Fruit fly (Drosophila melanogaster) whole organism, embryonic: ENCODE measurements around the gene Dph3.

ENCODE experiments used
- Ada2b ChIP-seq: fragments of 200-800 bp; sonication (Bioruptor generic); IDR thresholded peaks from 2 replicates; pipeline ENCODE4 v1.3.6; 2022; ENCODE audit warnings: missing biosample characterization, missing genetic modification characterization
- C15 ChIP-seq: fragments of 200-800 bp; sonication (Bioruptor generic); IDR thresholded peaks from 3 replicates; pipeline ENCODE4 v1.3.6; 2022; ENCODE audit warnings: missing biosample characterization, missing genetic modification characterization
- CG10209 ChIP-seq: fragments of 200-800 bp; sonication (Bioruptor generic); optimal IDR thresholded peaks from 3 replicates; lab custom pipeline; 2017; ENCODE audit warnings: missing biosample characterization, mild to moderate bottlenecking, missing genetic modification characterization, missing genetic modification reagents
- CG10274 ChIP-seq: fragments of 200-800 bp; sonication (Bioruptor generic); optimal IDR thresholded peaks from 3 replicates; lab custom pipeline; 2017; ENCODE audit warnings: missing biosample characterization, mild to moderate bottlenecking, missing genetic modification characterization
- CG10431 ChIP-seq: fragments of 200-800 bp; sonication (Bioruptor generic); optimal IDR thresholded peaks from 3 replicates; lab custom pipeline; 2018; ENCODE audit warnings: missing biosample characterization, mild to moderate bottlenecking, missing genetic modification characterization
- CG11695 ChIP-seq: fragments of 200-800 bp; sonication (Bioruptor generic); IDR thresholded peaks from 3 replicates; pipeline ENCODE4 v1.3.6; 2022; ENCODE audit warnings: missing biosample characterization, missing genetic modification characterization
- CG11696 ChIP-seq: fragments of 200-800 bp; sonication (Bioruptor generic); IDR thresholded peaks from 2 replicates; pipeline ENCODE4 v1.3.6; 2022; ENCODE audit warnings: missing biosample characterization, missing genetic modification characterization
- CG12104 ChIP-seq: fragments of 200-800 bp; sonication (Bioruptor generic); optimal IDR thresholded peaks from 3 replicates; lab custom pipeline; 2016; ENCODE audit warnings: missing biosample characterization, missing genetic modification characterization
- CG12236 ChIP-seq: fragments of 200-800 bp; sonication (Bioruptor generic); optimal IDR thresholded peaks from 2 replicates; lab custom pipeline; 2016; ENCODE audit warnings: missing biosample characterization, missing genetic modification characterization
- CG12299 ChIP-seq: fragments of 200-800 bp; sonication (Bioruptor generic); optimal IDR thresholded peaks from 2 replicates; lab custom pipeline; 2018; ENCODE audit warnings: missing biosample characterization, mild to moderate bottlenecking, missing genetic modification characterization
- CG14965 ChIP-seq: fragments of 200-800 bp; sonication (Bioruptor generic); optimal IDR thresholded peaks from 2 replicates; lab custom pipeline; 2016; ENCODE audit warnings: missing biosample characterization, missing genetic modification characterization, borderline replicate concordance
- CG15479 ChIP-seq: fragments of 200-800 bp; sonication (Bioruptor generic); optimal IDR thresholded peaks from 3 replicates; lab custom pipeline; 2019; ENCODE audit warnings: missing biosample characterization, mild to moderate bottlenecking, missing genetic modification characterization, moderate library complexity
- CG15601 ChIP-seq: fragments of 200-800 bp; sonication (Bioruptor generic); optimal IDR thresholded peaks from 3 replicates; lab custom pipeline; 2019; ENCODE audit warnings: missing biosample characterization, mild to moderate bottlenecking, missing genetic modification characterization, moderate library complexity
- CG15696 ChIP-seq: fragments of 200-800 bp; sonication (Bioruptor generic); optimal IDR thresholded peaks from 2 replicates; lab custom pipeline; 2019; ENCODE audit warnings: missing biosample characterization, mild to moderate bottlenecking, missing genetic modification characterization, moderate library complexity
- CG1647 ChIP-seq: fragments of 200-800 bp; sonication (Bioruptor generic); optimal IDR thresholded peaks from 3 replicates; lab custom pipeline; 2016; ENCODE audit warnings: missing biosample characterization, missing genetic modification characterization
- CG17328 ChIP-seq: fragments of 200-800 bp; sonication (Bioruptor generic); IDR thresholded peaks from 2 replicates; pipeline ENCODE4 v1.3.6; 2022; ENCODE audit warnings: missing biosample characterization, missing genetic modification characterization
- CG18619 ChIP-seq: fragments of 200-800 bp; sonication (Bioruptor generic); optimal IDR thresholded peaks from 3 replicates; lab custom pipeline; 2017; ENCODE audit warnings: missing biosample characterization, mild to moderate bottlenecking, missing genetic modification characterization
- CG2120 ChIP-seq: fragments of 200-800 bp; sonication (Bioruptor generic); optimal IDR thresholded peaks from 3 replicates; lab custom pipeline; 2016; ENCODE audit warnings: missing biosample characterization, missing genetic modification characterization
- CG31388 ChIP-seq: fragments of 200-800 bp; sonication (Bioruptor generic); optimal IDR thresholded peaks from 2 replicates; lab custom pipeline; 2016; ENCODE audit warnings: missing biosample characterization, missing genetic modification characterization
- CG32532 ChIP-seq: fragments of 200-800 bp; sonication (Bioruptor generic); IDR thresholded peaks from 2 replicates; pipeline ENCODE4 v1.3.6; 2022; ENCODE audit warnings: missing biosample characterization, missing genetic modification characterization
- CG4328 ChIP-seq: fragments of 200-800 bp; sonication (Bioruptor generic); optimal IDR thresholded peaks from 3 replicates; lab custom pipeline; 2017; ENCODE audit warnings: missing biosample characterization, missing genetic modification reagents, missing genetic modification characterization
- CG4360 ChIP-seq: fragments of 200-800 bp; sonication (Bioruptor generic); IDR thresholded peaks from 2 replicates; pipeline ENCODE4 v1.3.6; 2022; ENCODE audit warnings: missing biosample characterization, missing genetic modification characterization
- CG4730 ChIP-seq: fragments of 200-800 bp; sonication (Bioruptor generic); IDR thresholded peaks from 2 replicates; pipeline ENCODE4 v1.3.6; 2022; ENCODE audit warnings: missing biosample characterization, missing genetic modification characterization
- CG4854 ChIP-seq: fragments of 200-800 bp; sonication (Bioruptor generic); optimal IDR thresholded peaks from 2 replicates; lab custom pipeline; 2016; ENCODE audit warnings: missing biosample characterization, missing genetic modification characterization, inconsistent platforms
- CG7357 ChIP-seq: fragments of 200-800 bp; sonication (Bioruptor generic); IDR thresholded peaks from 3 replicates; pipeline ENCODE4 v1.3.6; 2022; ENCODE audit warnings: missing biosample characterization, missing genetic modification characterization
- CG8281 ChIP-seq: fragments of 200-800 bp; sonication (Bioruptor generic); optimal IDR thresholded peaks from 2 replicates; lab custom pipeline; 2018; ENCODE audit warnings: missing biosample characterization, mild to moderate bottlenecking, missing genetic modification characterization, moderate library complexity
- CG9215 ChIP-seq: fragments of 200-800 bp; sonication (Bioruptor generic); IDR thresholded peaks from 2 replicates; pipeline ENCODE4 v1.3.6; 2022; ENCODE audit warnings: missing biosample characterization, missing genetic modification characterization
- D19A ChIP-seq: fragments of 200-800 bp; optimal IDR thresholded peaks from 3 replicates; lab custom pipeline; 2019; ENCODE audit warnings: missing biosample characterization, mild to moderate bottlenecking, missing genetic modification characterization, moderate library complexity
- Deaf1 ChIP-seq: fragments of 200-800 bp; optimal IDR thresholded peaks from 3 replicates; lab custom pipeline; 2019; ENCODE audit warnings: missing biosample characterization, mild to moderate bottlenecking, missing genetic modification characterization, moderate library complexity
- Dip2 ChIP-seq: fragments of 200-800 bp; sonication (Bioruptor generic); IDR thresholded peaks from 2 replicates; pipeline ENCODE4 v1.3.6; 2022; ENCODE audit warnings: missing biosample characterization, missing genetic modification characterization
- Eip74EF ChIP-seq, 2 experiments: fragments of 200-800 bp in 1 of 2; fragments of >200 bp in 1 of 2; sonication (Bioruptor generic) in 1 of 2; optimal IDR thresholded peaks; 2 replicates each; lab custom pipeline; 2017 to 2019; ENCODE audit warnings: missing biosample characterization in 2 of 2, missing genetic modification characterization in 2 of 2, mild to moderate bottlenecking in 1 of 2, moderate library complexity in 1 of 2
- Mrtf ChIP-seq: fragments of 200-800 bp; sonication (Bioruptor generic); IDR thresholded peaks from 3 replicates; pipeline ENCODE4 v1.3.6; 2022; ENCODE audit warnings: missing biosample characterization, missing genetic modification characterization
- Trl ChIP-seq, 3 experiments: fragments of >200 bp in 2 of 3; fragments of 200-800 bp in 1 of 3; sonication (Bioruptor generic) in 1 of 3; optimal IDR thresholded peaks; 2 replicates in 1 of 3; 3 replicates in 2 of 3; lab custom pipeline; 2016 to 2017; ENCODE audit warnings: missing biosample characterization in 1 of 3, missing genetic modification characterization in 1 of 3
- Xbp1 ChIP-seq: fragments of 200-800 bp; sonication (Bioruptor generic); optimal IDR thresholded peaks from 3 replicates; lab custom pipeline; 2016; ENCODE audit warnings: missing biosample characterization, mild to moderate bottlenecking, missing genetic modification characterization
- fd96Cb ChIP-seq: fragments of 200-800 bp; sonication (Bioruptor generic); optimal IDR thresholded peaks from 2 replicates; lab custom pipeline; 2018; ENCODE audit warnings: missing biosample characterization, mild to moderate bottlenecking, missing genetic modification characterization, moderate library complexity
- gcm ChIP-seq: fragments of 200-800 bp; sonication (Bioruptor generic); optimal IDR thresholded peaks from 2 replicates; lab custom pipeline; 2019; ENCODE audit warnings: missing biosample characterization, mild to moderate bottlenecking, missing genetic modification characterization, moderate library complexity
- gsb ChIP-seq: fragments of 200-800 bp; sonication (Bioruptor generic); IDR thresholded peaks from 2 replicates; pipeline ENCODE4 v1.3.6; 2022; ENCODE audit warnings: missing biosample characterization, missing genetic modification characterization
- jigr1 ChIP-seq: fragments of 200-800 bp; sonication (Bioruptor generic); IDR thresholded peaks from 3 replicates; pipeline ENCODE4 v1.3.6; 2022; ENCODE audit warnings: missing biosample characterization, missing genetic modification characterization
- jumu ChIP-seq: fragments of 200-800 bp; sonication (Bioruptor generic); optimal IDR thresholded peaks from 3 replicates; lab custom pipeline; 2016; ENCODE audit warnings: missing biosample characterization, missing genetic modification characterization
- kni ChIP-seq: fragments of 200-800 bp; sonication (Bioruptor generic); optimal IDR thresholded peaks from 3 replicates; lab custom pipeline; 2017; ENCODE audit warnings: mild to moderate bottlenecking, missing biosample characterization, missing genetic modification reagents, missing genetic modification characterization
- mirr ChIP-seq: fragments of 200-800 bp; sonication (Bioruptor generic); optimal IDR thresholded peaks from 3 replicates; lab custom pipeline; 2018; ENCODE audit warnings: missing biosample characterization, mild to moderate bottlenecking, missing genetic modification characterization
- nerfin-1 ChIP-seq: fragments of 200-800 bp; sonication (Bioruptor generic); optimal IDR thresholded peaks from 3 replicates; lab custom pipeline; 2019; ENCODE audit warnings: missing biosample characterization, mild to moderate bottlenecking, missing genetic modification characterization, moderate library complexity
- oc ChIP-seq: fragments of 200-800 bp; sonication (Bioruptor generic); optimal IDR thresholded peaks from 2 replicates; lab custom pipeline; 2018; ENCODE audit warnings: missing biosample characterization, mild to moderate bottlenecking, missing genetic modification characterization, moderate library complexity
- pan ChIP-seq, 4 experiments: fragments of >200 bp in 3 of 4; fragments of 200-800 bp in 1 of 4; sonication (Bioruptor generic) in 1 of 4; optimal IDR thresholded peaks in 3 of 4; IDR thresholded peaks in 1 of 4; 2 replicates each; pipeline versions ENCODE4 v1.3.6 to Lab custom; 2017 to 2022; ENCODE audit warnings: missing biosample characterization in 2 of 4, missing genetic modification characterization in 2 of 4, mixed read lengths in 1 of 4
- tna ChIP-seq: fragments of 200-800 bp; sonication (Bioruptor generic); IDR thresholded peaks from 2 replicates; pipeline ENCODE4 v1.3.6; 2022; ENCODE audit warnings: missing biosample characterization, missing genetic modification characterization; ENCODE audit not compliant: partially characterized antibody
- tup ChIP-seq: fragments of 200-800 bp; sonication (Bioruptor generic); optimal IDR thresholded peaks from 2 replicates; lab custom pipeline; 2016; ENCODE audit warnings: missing biosample characterization, mild to moderate bottlenecking, missing genetic modification characterization, moderate library complexity
- tx ChIP-seq: fragments of 200-800 bp; sonication (Bioruptor generic); optimal IDR thresholded peaks from 2 replicates; lab custom pipeline; 2016; ENCODE audit warnings: missing biosample characterization, missing genetic modification characterization

The Dph3 gene

DNA sequence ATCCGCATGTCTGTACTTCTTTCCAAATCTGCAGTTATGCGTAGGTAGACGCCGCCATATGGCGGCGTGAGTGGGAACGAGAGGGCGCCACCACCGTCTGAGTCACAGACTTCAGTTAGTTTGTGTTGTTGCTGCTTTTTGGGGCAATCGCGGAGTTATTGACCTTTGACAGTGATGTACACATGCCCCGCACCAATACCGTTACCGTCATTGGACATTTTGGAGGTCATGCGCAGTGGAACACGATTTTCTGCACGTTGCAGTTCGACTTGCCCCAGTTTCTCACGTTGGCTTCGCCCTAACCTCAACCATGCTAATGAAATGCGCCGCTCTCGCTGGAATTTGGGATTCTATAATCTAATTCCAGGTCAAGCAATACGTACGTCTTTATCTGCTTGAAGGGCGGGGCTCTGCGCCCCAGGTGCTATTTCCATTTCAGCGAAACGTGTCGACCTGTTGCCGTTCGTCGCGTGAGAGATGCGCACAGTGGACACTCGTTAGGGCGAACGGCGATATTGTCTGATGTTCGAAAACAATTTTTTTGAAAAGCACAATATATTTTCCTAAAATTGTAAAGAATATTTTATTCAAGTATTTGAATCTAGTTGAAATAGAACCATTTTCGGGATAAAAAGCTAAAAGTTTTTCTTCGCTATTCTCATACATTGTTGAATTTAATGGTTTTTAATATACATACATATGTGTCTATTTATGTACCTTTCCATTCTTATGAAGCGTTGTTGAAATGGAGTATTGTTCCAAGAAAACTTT, 20.2 kb upstream of the Dph3 start (continued):
- TF ChIP-seq Trl (optimal IDR thresholded peaks at IDR 0.05; lab: Kevin White, UChicago): no peak
- peak; percentile 63 for TF ChIP-seq Trl (GFP tag; optimal IDR thresholded peaks at IDR 0.05; lab: Kevin White, UChicago)
- peak; percentile 56; the same call in 1 of the 2 replicates for TF ChIP-seq CG4730 (GFP tag; lab: Robert Waterston, UW)
- TF ChIP-seq nerfin-1: no peak
- TF ChIP-seq CG10431 (GFP tag; lab: Kevin White, UChicago): no peak
- TF ChIP-seq Dip2: no peak
- TF ChIP-seq gsb (GFP tag; lab: Robert Waterston, UW): no peak
- peak; percentile 19 for TF ChIP-seq CG31388
- TF ChIP-seq D19A (tag; lab: Kevin White, UChicago): peak; percentile 55
- TF ChIP-seq C15 (GFP tag; lab: Robert Waterston, UW): peak; percentile 54; the same call in 1 of the 3 replicates
- no peak for TF ChIP-seq CG12104 (GFP tag; lab: Kevin White, UChicago)
- peak; percentile 69 for TF ChIP-seq CG9215 (GFP tag; lab: Robert Waterston, UW)
- peak; percentile 61 for TF ChIP-seq jumu (GFP tag; lab: Kevin White, UChicago)
- peak; percentile 40 for TF ChIP-seq CG18619 (GFP tag; lab: Kevin White, UChicago)
- no peak for TF ChIP-seq tna (GFP tag; lab: Robert Waterston, UW)
- peak; percentile 34 for TF ChIP-seq CG12236 (GFP tag; lab: Kevin White, UChicago)
- TF ChIP-seq CG32532: peak; percentile 90
- peak; percentile 51; the same call in 1 of the 3 replicates for TF ChIP-seq CG7357
- TF ChIP-seq CG10209 (GFP tag; lab: Kevin White, UChicago): peak; percentile 57
- peak; percentile 33 for TF ChIP-seq CG10274 (GFP tag; lab: Kevin White, UChicago)
- peak; percentile 73 for TF ChIP-seq Ada2b (GFP tag; lab: Robert Waterston, UW)
- TF ChIP-seq CG17328 (GFP tag; lab: Robert Waterston, UW): peak; percentile 78
- TF ChIP-seq CG1647: peak; percentile 80
- peak; percentile 18 for TF ChIP-seq CG15696 (tag; lab: Kevin White, UChicago)
- peak; percentile 63; the same call in 2 of the 3 replicates for TF ChIP-seq CG11695
- TF ChIP-seq CG15479 (GFP tag; lab: Kevin White, UChicago): no peak
- TF ChIP-seq kni: peak; percentile 95
- peak; percentile 64 for TF ChIP-seq Mrtf (GFP tag; lab: Robert Waterston, UW)
- peak; percentile 65 for TF ChIP-seq tx (GFP tag; lab: Kevin White, UChicago)
- TF ChIP-seq CG4360 (GFP tag; lab: Robert Waterston, UW): peak; percentile 73
- TF ChIP-seq oc (tag; lab: Kevin White, UChicago): no peak
- TF ChIP-seq Xbp1 (GFP tag; lab: Kevin White, UChicago): peak; percentile 82
- TF ChIP-seq gcm (GFP tag; lab: Kevin White, UChicago): peak; percentile 27
- TF ChIP-seq CG15601 (tag; lab: Kevin White, UChicago): no peak
- no peak for TF ChIP-seq tup (GFP tag; lab: Kevin White, UChicago)
- TF ChIP-seq Eip74EF (GFP tag; optimal IDR thresholded peaks at IDR 0.05; lab: Kevin White, UChicago): peak in 1 of 2 experiments; percentile 8
- TF ChIP-seq CG11696: 0 out of 2 replicates have a peak, but pooled peaks have one; percentile 17
- TF ChIP-seq mirr (GFP tag; lab: Kevin White, UChicago): peak; percentile 68
- peak; percentile 90 for TF ChIP-seq CG2120 (GFP tag; lab: Kevin White, UChicago)
- no peak for TF ChIP-seq jigr1 (GFP tag; lab: Robert Waterston, UW)
- TF ChIP-seq CG4328 (GFP tag; lab: Kevin White, UChicago): no peak
- TF ChIP-seq fd96Cb (tag; lab: Kevin White, UChicago): peak; percentile 59
- TF ChIP-seq CG8281: peak; percentile 9
- peak; percentile 33 for TF ChIP-seq CG12299 (tag; lab: Kevin White, UChicago)
- no peak for TF ChIP-seq pan (optimal IDR thresholded peaks at IDR 0.05; lab: Kevin White, UChicago)
- peak in 1 of 2 experiments; percentile 75 for TF ChIP-seq pan (GFP tag; optimal IDR thresholded peaks at IDR 0.05 in 1 of 2, IDR thresholded peaks at IDR 0.05 in 1 of 2)
- no peak for TF ChIP-seq CG14965 (GFP tag; lab: Kevin White, UChicago)
- peak; percentile 35 for TF ChIP-seq Deaf1 (tag; lab: Kevin White, UChicago)
- peak; percentile 67 for TF ChIP-seq CG4854 (GFP tag; lab: Kevin White, UChicago)
